Worm (Caenorhabditis elegans): ENCODE results near the gene nspg-6.
A peak's percentile ranks its signal among the peaks of the same experiment; 100 is the strongest.

The nspg-6 gene

DNA sequence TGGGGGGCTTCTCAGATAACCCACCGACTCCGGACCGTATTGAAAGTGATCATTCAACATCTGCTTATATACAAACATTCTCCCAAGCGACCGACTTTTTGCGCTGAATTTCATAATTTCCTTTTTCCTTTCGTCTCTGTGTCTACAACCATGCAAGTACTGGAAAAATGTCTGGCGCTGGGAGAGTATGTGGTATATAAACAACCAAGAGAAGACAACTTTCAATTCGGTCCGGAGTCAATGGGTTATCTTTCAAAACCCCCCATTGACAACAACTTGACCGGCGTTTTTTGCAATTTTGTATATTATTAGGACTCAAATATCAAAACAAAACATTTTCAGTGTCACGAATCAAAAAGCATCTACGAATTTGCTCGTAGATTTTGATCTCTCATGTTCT, 36.3 kb downstream of the nspg-6 start (continued):
- no peak for TF ChIP-seq mab-9 (GFP tag; IDR thresholded peaks at IDR 0.05)
- TF ChIP-seq egl-27 (tag; optimal IDR thresholded peaks at IDR 0.05), result no peak
- no peak for TF ChIP-seq mef-2 (tag; optimal IDR thresholded peaks at IDR 0.05)
- peak; percentile 64 for TF ChIP-seq nhr-20 (tag; optimal IDR thresholded peaks at IDR 0.05)
- no peak for TF ChIP-seq pax-3 (tag; optimal IDR thresholded peaks at IDR 0.05)
- no peak for TF ChIP-seq fkh-10 (GFP tag; optimal IDR thresholded peaks at IDR 0.05)
- no peak for TF ChIP-seq unc-86 (tag; optimal IDR thresholded peaks at IDR 0.05)
- no peak for TF ChIP-seq C04F5.9 (tag; optimal IDR thresholded peaks at IDR 0.05)
- TF ChIP-seq fos-1 (tag; optimal IDR thresholded peaks at IDR 0.05), result peak; percentile 64
- peak; percentile 16 for TF ChIP-seq rnt-1 (tag; optimal IDR thresholded peaks at IDR 0.05)
- TF ChIP-seq nhr-90 (tag; optimal IDR thresholded peaks at IDR 0.05; ENCODE audit: poor library complexity), result peak; percentile 48
- TF ChIP-seq nhr-85 (tag), result no peak
- TF ChIP-seq ztf-4 (tag; optimal IDR thresholded peaks at IDR 0.05), result no peak
- TF ChIP-seq mep-1 (tag; optimal IDR thresholded peaks at IDR 0.05), result peak; percentile 26
- peak; percentile 43 for TF ChIP-seq irx-1 (tag; optimal IDR thresholded peaks at IDR 0.05)
- no peak for TF ChIP-seq fkh-4 (tag; optimal IDR thresholded peaks at IDR 0.05; ENCODE audit: borderline replicate concordance)
- TF ChIP-seq hlh-4 (tag; optimal IDR thresholded peaks at IDR 0.05), result no peak
- TF ChIP-seq unc-130 (tag; optimal IDR thresholded peaks at IDR 0.05), result no peak
- no peak for TF ChIP-seq tlp-1 (tag; optimal IDR thresholded peaks at IDR 0.05)
- TF ChIP-seq lir-3 (tag; optimal IDR thresholded peaks at IDR 0.05; ENCODE audit: poor library complexity), result no peak
- TF ChIP-seq lin-14 (GFP tag; optimal IDR thresholded peaks at IDR 0.05), result peak; percentile 41
- TF ChIP-seq tbx-2 (tag; optimal IDR thresholded peaks at IDR 0.05), result peak; percentile 2
- no peak for TF ChIP-seq pag-3 (tag; optimal IDR thresholded peaks at IDR 0.05; ENCODE audit: borderline replicate concordance, insufficient read depth)
- TF ChIP-seq zip-4 (GFP tag; optimal IDR thresholded peaks at IDR 0.05), result peak; percentile 54
- peak; percentile 41 to 65 (median 64) for TF ChIP-seq dpl-1 (GFP tag; optimal IDR thresholded peaks at IDR 0.05)
- TF ChIP-seq elt-2 (tag; optimal IDR thresholded peaks at IDR 0.05), result peak; percentile 66
- TF ChIP-seq sox-4 (tag; optimal IDR thresholded peaks at IDR 0.05), result peak; percentile 11
- peak; percentile 74 for TF ChIP-seq nhr-47 (tag; optimal IDR thresholded peaks at IDR 0.05)
- TF ChIP-seq sptf-1 (tag; optimal IDR thresholded peaks at IDR 0.05), result no peak
- no peak for TF ChIP-seq unc-98 (GFP tag; IDR thresholded peaks at IDR 0.05)
- no peak for TF ChIP-seq blmp-1 (tag; optimal IDR thresholded peaks at IDR 0.05)
- peak; percentile 13 to 73 for TF ChIP-seq lin-35 (GFP tag; optimal IDR thresholded peaks at IDR 0.05)
- TF ChIP-seq nhr-11 (tag; optimal IDR thresholded peaks at IDR 0.05), result no peak
- TF ChIP-seq isw-1 (GFP tag; IDR thresholded peaks at IDR 0.05), result peak; percentile 38
- peak; percentile 57 for TF ChIP-seq snu-23 (GFP tag; optimal IDR thresholded peaks at IDR 0.05)
- peak; percentile 72 for TF ChIP-seq swsn-7 (tag; optimal IDR thresholded peaks at IDR 0.05)
- no peak for TF ChIP-seq ceh-63 (GFP tag; optimal IDR thresholded peaks at IDR 0.05)
- TF ChIP-seq mdl-1 (tag; optimal IDR thresholded peaks at IDR 0.05), result peak in 1 of 2 experiments; percentile 37
- no peak for TF ChIP-seq ceh-88 (GFP tag; IDR thresholded peaks at IDR 0.05)
- peak; percentile 78 for TF ChIP-seq C16A3.4 (tag; optimal IDR thresholded peaks at IDR 0.05)
- TF ChIP-seq Y116A8C.19 (tag; optimal IDR thresholded peaks at IDR 0.05; ENCODE audit: borderline replicate concordance), result no peak
- no peak for TF ChIP-seq hlh-17 (GFP tag; optimal IDR thresholded peaks at IDR 0.05; ENCODE audit: borderline replicate concordance)
- TF ChIP-seq unc-62 (GFP tag; optimal IDR thresholded peaks at IDR 0.05), result no peak
- TF ChIP-seq nhr-28 (tag; optimal IDR thresholded peaks at IDR 0.05), result no peak
- TF ChIP-seq efl-3 (GFP tag; optimal IDR thresholded peaks at IDR 0.05), result no peak
